Worm (Caenorhabditis elegans) whole organism, L1 larva: ENCODE results near the gene H10E21.5.

Experiments
- C16A3.4 ChIP-seq: fragments of 150-350 bp; optimal IDR thresholded peaks from 2 replicates; lab custom pipeline; 2014; ENCODE audit warnings: missing biosample characterization, missing genetic modification characterization
- Y116A8C.19 ChIP-seq: sonication (generic microtip); optimal IDR thresholded peaks from 2 replicates; lab custom pipeline; 2016; ENCODE audit warnings: missing compliant biosample characterization, missing genetic modification characterization, borderline replicate concordance
- aha-1 ChIP-seq: fragments of 150-350 bp; optimal IDR thresholded peaks from 2 replicates; lab custom pipeline; 2014; ENCODE audit warnings: missing biosample characterization, missing genetic modification characterization
- alr-1 ChIP-seq: fragments of 200-800 bp; sonication (Bioruptor generic); optimal IDR thresholded peaks from 2 replicates; lab custom pipeline; 2018; ENCODE audit warnings: borderline replicate concordance, mild to moderate bottlenecking, missing genetic modification characterization, missing compliant biosample characterization
- ama-1 ChIP-seq: fragments of 150-350 bp; optimal IDR thresholded peaks from 2 replicates; lab custom pipeline; 2014
- blmp-1 ChIP-seq: fragments of 150-350 bp; optimal IDR thresholded peaks from 2 replicates; lab custom pipeline; 2014; ENCODE audit warnings: missing biosample characterization, missing genetic modification characterization
- ces-1 ChIP-seq: fragments of 150-350 bp; optimal IDR thresholded peaks from 2 replicates; lab custom pipeline; 2014; ENCODE audit warnings: missing biosample characterization, missing genetic modification reagents, missing genetic modification characterization
- egl-13 ChIP-seq: sonication (generic microtip); optimal IDR thresholded peaks from 2 replicates; lab custom pipeline; 2016; ENCODE audit warnings: missing genotype, missing genetic modification reagents, missing genetic modification characterization, missing compliant biosample characterization
- elt-2 ChIP-seq: sonication (generic microtip); optimal IDR thresholded peaks from 2 replicates; lab custom pipeline; 2016; ENCODE audit warnings: missing genetic modification characterization, mild to moderate bottlenecking, inconsistent platforms, missing compliant biosample characterization, missing genetic modification reagents
- elt-3 ChIP-seq, 6 experiments: fragments of 150-350 bp in 1 of 6; sonication (generic microtip); optimal IDR thresholded peaks; 2 replicates each; lab custom pipeline; 2017 to 2018; ENCODE audit warnings: missing biosample characterization in 6 of 6, missing genetic modification characterization in 6 of 6, inconsistent platforms in 1 of 6
- ets-5 ChIP-seq: fragments of 200-800 bp; sonication (Bioruptor generic); IDR thresholded peaks from 2 replicates; pipeline ENCODE4 v1.3.6; 2022; ENCODE audit warnings: missing genetic modification characterization, missing compliant biosample characterization
- fkh-10 ChIP-seq: sonication (generic microtip); optimal IDR thresholded peaks from 2 replicates; lab custom pipeline; 2017; ENCODE audit warnings: missing biosample characterization, missing genetic modification reagents, missing genetic modification characterization
- fkh-4 ChIP-seq: sonication (generic microtip); optimal IDR thresholded peaks from 2 replicates; lab custom pipeline; 2016; ENCODE audit warnings: missing compliant biosample characterization, missing genetic modification characterization, borderline replicate concordance
- fos-1 ChIP-seq: fragments of 150-350 bp; optimal IDR thresholded peaks from 2 replicates; lab custom pipeline; 2014; ENCODE audit warnings: missing biosample characterization, missing genetic modification characterization
- grh-1 ChIP-seq: fragments of 200-800 bp; sonication (Bioruptor generic); IDR thresholded peaks from 2 replicates; pipeline ENCODE4 v1.3.6; 2022; ENCODE audit warnings: missing genetic modification reagents, missing genetic modification characterization, missing compliant biosample characterization
- hlh-17 ChIP-seq: fragments of 200-800 bp; sonication (Bioruptor generic); optimal IDR thresholded peaks from 2 replicates; lab custom pipeline; 2018; ENCODE audit warnings: missing genetic modification characterization, mild to moderate bottlenecking, missing compliant biosample characterization, moderate library complexity, borderline replicate concordance
- irx-1 ChIP-seq: sonication (generic microtip); optimal IDR thresholded peaks from 2 replicates; lab custom pipeline; 2016; ENCODE audit warnings: missing genetic modification characterization, missing compliant biosample characterization
- isw-1 ChIP-seq: fragments of 200-800 bp; sonication (Bioruptor generic); IDR thresholded peaks from 2 replicates; pipeline ENCODE4 v1.3.6; 2022; ENCODE audit warnings: missing genetic modification characterization, missing compliant biosample characterization
- lin-15B ChIP-seq: fragments of 150-350 bp; sonication (generic microtip); optimal IDR thresholded peaks from 3 replicates; lab custom pipeline; 2014; ENCODE audit warnings: missing biosample characterization, missing genetic modification characterization
- lin-35 ChIP-seq, 2 experiments: fragments of 150-350 bp; optimal IDR thresholded peaks; 2 replicates each; lab custom pipeline; 2014; ENCODE audit warnings: missing biosample characterization in 2 of 2, missing genetic modification characterization in 2 of 2, missing genetic modification reagents in 2 of 2
- lin-39 ChIP-seq: fragments of 150-350 bp; optimal IDR thresholded peaks from 2 replicates; lab custom pipeline; 2014; ENCODE audit warnings: missing biosample characterization, missing genetic modification reagents, missing genetic modification characterization
- lir-3 ChIP-seq: sonication (generic microtip); optimal IDR thresholded peaks from 2 replicates; lab custom pipeline; 2016; ENCODE audit warnings: mild to moderate bottlenecking, missing genetic modification characterization, moderate library complexity, missing compliant biosample characterization; ENCODE audit not compliant: poor library complexity
- lsy-2 ChIP-seq, 2 experiments: fragments of 150-350 bp; optimal IDR thresholded peaks; 2 replicates each; lab custom pipeline; 2014; ENCODE audit warnings: missing biosample characterization in 2 of 2, missing genetic modification characterization in 2 of 2
- mab-9 ChIP-seq: fragments of 200-800 bp; sonication (Bioruptor generic); IDR thresholded peaks from 2 replicates; pipeline ENCODE4 v1.3.6; 2022; ENCODE audit warnings: missing genetic modification reagents, missing genetic modification characterization, missing compliant biosample characterization
- mdl-1 ChIP-seq, 2 experiments: fragments of 150-350 bp; optimal IDR thresholded peaks; 2 replicates each; lab custom pipeline; 2014 to 2017; ENCODE audit warnings: missing biosample characterization in 2 of 2, missing genetic modification characterization in 2 of 2, inconsistent platforms in 1 of 2
- mef-2 ChIP-seq: fragments of 150-350 bp; optimal IDR thresholded peaks from 2 replicates; lab custom pipeline; 2014; ENCODE audit warnings: missing biosample characterization, missing genetic modification characterization
- mep-1 ChIP-seq: fragments of 150-350 bp; optimal IDR thresholded peaks from 2 replicates; lab custom pipeline; 2014; ENCODE audit warnings: missing biosample characterization, missing genetic modification characterization
- nhr-11 ChIP-seq: fragments of 150-350 bp; optimal IDR thresholded peaks from 2 replicates; lab custom pipeline; 2014; ENCODE audit warnings: missing biosample characterization, missing genetic modification characterization
- nhr-12 ChIP-seq: sonication (generic microtip); optimal IDR thresholded peaks from 2 replicates; lab custom pipeline; 2017; ENCODE audit warnings: missing biosample characterization, missing genetic modification characterization
- nhr-19 ChIP-seq: fragments of 200-800 bp; sonication (Bioruptor generic); conservative IDR thresholded peaks from 2 replicates; pipeline ENCODE4 v1.3.6; 2022; ENCODE audit warnings: missing genetic modification characterization, missing compliant biosample characterization
- nhr-20 ChIP-seq: sonication (generic microtip); optimal IDR thresholded peaks from 2 replicates; lab custom pipeline; 2016; ENCODE audit warnings: mild to moderate bottlenecking, missing genetic modification characterization, missing compliant biosample characterization
- nhr-237 ChIP-seq: fragments of 150-350 bp; optimal IDR thresholded peaks from 2 replicates; lab custom pipeline; 2014; ENCODE audit warnings: missing biosample characterization, missing genetic modification characterization
- nhr-28 ChIP-seq: fragments of 150-350 bp; optimal IDR thresholded peaks from 2 replicates; lab custom pipeline; 2014; ENCODE audit warnings: missing biosample characterization, missing genetic modification characterization
- nhr-71 ChIP-seq: sonication (generic microtip); optimal IDR thresholded peaks from 2 replicates; lab custom pipeline; 2016; ENCODE audit warnings: mild to moderate bottlenecking, missing genetic modification characterization, moderate library complexity, missing compliant biosample characterization
- nhr-84 ChIP-seq: sonication (generic microtip); optimal IDR thresholded peaks from 2 replicates; lab custom pipeline; 2017; ENCODE audit warnings: missing biosample characterization, missing genetic modification characterization
- nhr-85 ChIP-seq: sonication (generic microtip); peaks from one replicate; lab custom pipeline; 2016; ENCODE audit warnings: missing genetic modification characterization, inconsistent platforms, missing compliant biosample characterization
- nhr-90 ChIP-seq: sonication (generic microtip); optimal IDR thresholded peaks from 2 replicates; lab custom pipeline; 2016; ENCODE audit warnings: mild to moderate bottlenecking, missing genetic modification characterization, missing compliant biosample characterization; ENCODE audit not compliant: poor library complexity
- pag-3 ChIP-seq: sonication (generic microtip); optimal IDR thresholded peaks from 2 replicates; lab custom pipeline; 2017; ENCODE audit warnings: missing genetic modification characterization, mild to moderate bottlenecking, missing compliant biosample characterization, antibody characterized with exemption, borderline replicate concordance; ENCODE audit not compliant: insufficient read depth
- pax-3 ChIP-seq: fragments of 200-800 bp; sonication (Bioruptor generic); optimal IDR thresholded peaks from 2 replicates; lab custom pipeline; 2018; ENCODE audit warnings: mild to moderate bottlenecking, missing genetic modification characterization, moderate library complexity, missing compliant biosample characterization
- pqm-1 ChIP-seq: sonication (generic microtip); optimal IDR thresholded peaks from 3 replicates; lab custom pipeline; 2017; ENCODE audit warnings: missing biosample characterization, missing genetic modification characterization
- snpc-4 ChIP-seq: fragments of 150-350 bp; optimal IDR thresholded peaks from 2 replicates; lab custom pipeline; 2014; ENCODE audit warnings: missing biosample characterization, missing genetic modification characterization
- snu-23 ChIP-seq: sonication (generic microtip); optimal IDR thresholded peaks from 2 replicates; lab custom pipeline; 2016; ENCODE audit warnings: missing genetic modification characterization, missing compliant biosample characterization
- sup-37 ChIP-seq: fragments of 200-800 bp; sonication (Bioruptor generic); optimal IDR thresholded peaks from 2 replicates; lab custom pipeline; 2018; ENCODE audit warnings: mild to moderate bottlenecking, missing genetic modification characterization, missing compliant biosample characterization
- swsn-7 ChIP-seq: sonication (generic microtip); optimal IDR thresholded peaks from 2 replicates; lab custom pipeline; 2016; ENCODE audit warnings: missing genetic modification characterization, missing compliant biosample characterization
- tbx-2 ChIP-seq: sonication (generic microtip); optimal IDR thresholded peaks from 2 replicates; lab custom pipeline; 2016; ENCODE audit warnings: missing genetic modification characterization, missing compliant biosample characterization
- tlp-1 ChIP-seq: fragments of 150-350 bp; optimal IDR thresholded peaks from 2 replicates; lab custom pipeline; 2014; ENCODE audit warnings: missing biosample characterization, missing genetic modification characterization
- unc-130 ChIP-seq: fragments of 150-350 bp; optimal IDR thresholded peaks from 2 replicates; lab custom pipeline; 2017; ENCODE audit warnings: missing biosample characterization, missing genetic modification characterization, inconsistent platforms
- zip-4 ChIP-seq: fragments of 200-800 bp; sonication (Bioruptor generic); optimal IDR thresholded peaks from 2 replicates; lab custom pipeline; 2018; ENCODE audit warnings: mild to moderate bottlenecking, missing genetic modification characterization, moderate library complexity, missing compliant biosample characterization

H10E21.5 gene

ce11 chrIII:15224-15822, 8.4 kb downstream of the H10E21.5 start, which contains the start of gene H10E21.1:
TSS of gene H10E21.1 (plus strand) at chrIII:15772.
- peak in 1 of 2 experiments; percentile 4 for TF ChIP-seq lsy-2 (tag; optimal IDR thresholded peaks at IDR 0.05; lab: Kevin White, UChicago)
- TF ChIP-seq nhr-71 (tag; lab: Kevin White, UChicago) = peak; percentile 20
- peak; percentile 43 for TF ChIP-seq nhr-20 (tag; lab: Kevin White, UChicago)
- TF ChIP-seq nhr-237 (tag; lab: Kevin White, UChicago) = no peak
- TF ChIP-seq ama-1 (lab: Kevin White, UChicago) = no peak
- peak; percentile 89 for TF ChIP-seq elt-2
- no peak for TF ChIP-seq lin-15B (tag; lab: Kevin White, UChicago)
- TF ChIP-seq grh-1 (GFP tag; lab: Robert Waterston, UW) = no peak
- peak; percentile 9 for TF ChIP-seq nhr-90
- no peak for TF ChIP-seq pax-3 (tag; lab: Kevin White, UChicago)
- no peak for TF ChIP-seq Y116A8C.19
- TF ChIP-seq fkh-10 (GFP tag; lab: Kevin White, UChicago) = no peak
- no peak for TF ChIP-seq irx-1 (tag; lab: Kevin White, UChicago)
- peak in 1 of 2 experiments; percentile 61 for TF ChIP-seq lin-35 (GFP tag; optimal IDR thresholded peaks at IDR 0.05; lab: Kevin White, UChicago)
- no peak for TF ChIP-seq ces-1 (GFP tag; lab: Kevin White, UChicago)
- no peak for TF ChIP-seq nhr-85 (tag; lab: Kevin White, UChicago)
- peak; percentile 48 for TF ChIP-seq blmp-1 (tag; lab: Kevin White, UChicago)
- 0 out of 2 replicates have a peak, but pooled peaks have one; percentile 5 for TF ChIP-seq nhr-19 (GFP tag; lab: Robert Waterston, UW)
- peak; percentile 5 for TF ChIP-seq C16A3.4
- no peak for TF ChIP-seq lir-3
- TF ChIP-seq nhr-11 (tag; lab: Kevin White, UChicago) = no peak
- TF ChIP-seq nhr-12 (tag; lab: Kevin White, UChicago) = no peak
- no peak for TF ChIP-seq nhr-84 (tag; lab: Kevin White, UChicago)
- no peak for TF ChIP-seq fos-1 (tag; lab: Kevin White, UChicago)
- TF ChIP-seq zip-4 (GFP tag; lab: Kevin White, UChicago) = no peak
- peak; percentile 53 for TF ChIP-seq tlp-1 (tag; lab: Kevin White, UChicago)
- TF ChIP-seq elt-3 (tag; optimal IDR thresholded peaks at IDR 0.05; lab: Kevin White, UChicago) = peak; percentile 72 to 99 (median 98)
- TF ChIP-seq snpc-4 (tag; lab: Kevin White, UChicago) = no peak
- peak in 1 of 2 experiments; percentile 32 for TF ChIP-seq mdl-1 (tag; optimal IDR thresholded peaks at IDR 0.05; lab: Kevin White, UChicago)

ce11 chrIII:14671-15070, 9.1 kb downstream of the H10E21.5 start, which contains the start of gene nhr-80:
TSS of gene nhr-80 (minus strand) at chrIII:14869.
- TF ChIP-seq snu-23 (GFP tag; lab: Kevin White, UChicago) (peak; percentile 34), fkh-4 (tag; lab: Kevin White, UChicago) (no peak), pqm-1 (no peak), egl-13 (tag; lab: Kevin White, UChicago) (no peak), nhr-90 (peak; percentile 50), blmp-1 (tag; lab: Kevin White, UChicago) (peak; percentile 56), pag-3 (no peak), sup-37 (no peak), aha-1 (tag; lab: Kevin White, UChicago) (no peak), nhr-20 (tag; lab: Kevin White, UChicago) (peak; percentile 18), mdl-1 (tag; optimal IDR thresholded peaks at IDR 0.05; lab: Kevin White, UChicago) (no peak), C16A3.4 (no peak), fkh-10 (GFP tag; lab: Kevin White, UChicago) (no peak), isw-1 (GFP tag; lab: Robert Waterston, UW) (no peak), mab-9 (GFP tag; lab: Robert Waterston, UW) (no peak), fos-1 (tag; lab: Kevin White, UChicago) (no peak), nhr-19 (GFP tag; lab: Robert Waterston, UW) (peak; percentile 9; the same call in 1 of the 2 replicates), mef-2 (tag; lab: Kevin White, UChicago) (no peak), alr-1 (tag; lab: Kevin White, UChicago) (no peak), nhr-11 (tag; lab: Kevin White, UChicago) (no peak), nhr-28 (no peak), ets-5 (GFP tag; lab: Robert Waterston, UW) (no peak), grh-1 (GFP tag; lab: Robert Waterston, UW) (no peak), unc-130 (tag; lab: Kevin White, UChicago) (no peak), zip-4 (GFP tag; lab: Kevin White, UChicago) (no peak), lin-39 (no peak), ama-1 (lab: Kevin White, UChicago) (no peak), mep-1 (peak; percentile 26), nhr-237 (tag; lab: Kevin White, UChicago) (no peak), tbx-2 (tag; lab: Kevin White, UChicago) (no peak), elt-3 (tag; optimal IDR thresholded peaks at IDR 0.05; lab: Kevin White, UChicago) (peak; percentile 33 to 92 (median 82)), swsn-7 (tag; lab: Kevin White, UChicago) (no peak), hlh-17 (GFP tag; lab: Kevin White, UChicago) (no peak), lin-35 (GFP tag; optimal IDR thresholded peaks at IDR 0.05; lab: Kevin White, UChicago) (peak in 1 of 2 experiments; percentile 24)
